Worm (Caenorhabditis elegans): ENCODE results near the gene F38H4.4.

Gene F38H4.4

DNA sequence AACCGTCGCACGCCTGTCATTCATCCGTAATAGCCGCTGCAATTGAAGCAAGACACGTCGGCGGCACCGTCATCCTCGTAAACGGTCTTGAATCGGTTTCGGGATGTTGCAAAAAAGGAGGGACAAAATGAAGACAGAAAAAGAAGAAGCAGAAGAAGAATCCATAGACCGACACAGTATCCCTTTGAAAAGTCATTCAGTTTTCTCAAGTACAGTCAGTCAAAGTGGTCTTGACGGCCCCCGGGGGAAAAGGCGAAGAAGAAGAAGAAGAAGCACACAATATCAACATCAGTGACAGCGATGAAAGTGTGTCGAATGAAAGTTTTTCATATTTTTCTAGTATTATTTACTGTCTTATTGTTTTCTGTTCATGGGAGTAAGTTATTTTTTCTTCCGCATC lies 30.2 kb downstream of the F38H4.4 start, which contains the start of gene cutl-27:
Gene cutl-27 (plus strand): TSS at position 301 of the 400 bp plus-strand sequence.
- TF ChIP-seq sea-1 (GFP tag; conservative IDR thresholded peaks at IDR 0.05) = no peak
- no peak for TF ChIP-seq ama-1 (optimal IDR thresholded peaks at IDR 0.05)
- TF ChIP-seq tbx-37 (GFP tag; conservative IDR thresholded peaks at IDR 0.05) = no peak
- no peak for TF ChIP-seq ceh-36 (tag; optimal IDR thresholded peaks at IDR 0.05)
- TF ChIP-seq pes-1 (GFP tag; IDR thresholded peaks at IDR 0.05) = no peak
- no peak for TF ChIP-seq aly-1 (tag; optimal IDR thresholded peaks at IDR 0.05)
- TF ChIP-seq tra-4 (tag; optimal IDR thresholded peaks at IDR 0.05) = no peak
- no peak for TF ChIP-seq hmg-4 (GFP tag; optimal IDR thresholded peaks at IDR 0.05)
- no peak for TF ChIP-seq tbx-11 (GFP tag; IDR thresholded peaks at IDR 0.05)
- TF ChIP-seq B0310.2 (tag; optimal IDR thresholded peaks at IDR 0.05) = no peak
- TF ChIP-seq ets-7 (tag; optimal IDR thresholded peaks at IDR 0.05) = no peak
- no peak for TF ChIP-seq flt-1 (GFP tag; IDR thresholded peaks at IDR 0.05)
- TF ChIP-seq hmbx-1 (tag; optimal IDR thresholded peaks at IDR 0.05) = no peak
- TF ChIP-seq scrt-1 (GFP tag; IDR thresholded peaks at IDR 0.05) = no peak

DNA sequence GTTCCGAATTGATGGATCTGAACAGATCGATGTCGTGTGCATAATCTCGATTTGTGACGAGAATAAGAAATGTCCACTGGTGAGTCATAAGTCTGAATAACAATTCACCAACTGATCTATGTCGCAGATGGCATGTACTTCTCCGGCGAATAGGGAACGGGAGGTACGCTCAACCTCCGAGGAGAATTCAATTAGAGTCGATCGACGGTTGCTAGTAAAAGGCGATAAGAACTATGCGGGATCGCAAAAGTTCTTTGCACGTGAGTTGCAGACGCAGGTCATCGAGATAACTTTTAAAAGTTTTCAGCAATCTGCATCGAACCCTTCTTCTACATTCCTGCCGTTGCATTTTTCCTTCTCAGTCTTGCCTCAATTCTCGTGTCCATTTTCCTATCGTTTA lies 34.5 kb downstream of the F38H4.4 start:
- TF ChIP-seq flt-1 (GFP tag; IDR thresholded peaks at IDR 0.05) (no peak), pes-1 (GFP tag; IDR thresholded peaks at IDR 0.05) (no peak), tbx-37 (GFP tag; conservative IDR thresholded peaks at IDR 0.05) (no peak), scrt-1 (GFP tag; IDR thresholded peaks at IDR 0.05) (no peak), aly-1 (tag; optimal IDR thresholded peaks at IDR 0.05) (no peak)

DNA sequence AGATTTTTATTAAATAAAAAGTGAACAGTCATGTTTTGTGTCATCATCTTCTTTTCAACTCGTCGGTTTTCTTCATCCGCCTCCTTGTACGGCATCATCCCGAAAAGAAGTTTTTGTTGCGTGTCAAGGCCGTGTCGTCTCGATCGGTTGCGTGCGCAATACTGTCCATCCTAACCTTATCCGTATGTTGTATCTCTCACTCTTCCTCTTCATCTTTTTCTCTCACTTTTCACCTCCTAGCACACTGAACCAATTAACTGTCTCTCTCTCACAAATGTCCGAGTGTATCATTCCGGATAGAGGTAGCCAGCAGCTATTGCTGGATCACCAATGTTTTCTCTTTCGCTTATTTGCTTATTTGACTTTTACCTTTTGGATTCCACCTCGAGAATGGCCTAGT lies 35.4 kb downstream of the F38H4.4 start:
- TF ChIP-seq scrt-1 (GFP tag; IDR thresholded peaks at IDR 0.05) = no peak
- TF ChIP-seq sea-1 (GFP tag; conservative IDR thresholded peaks at IDR 0.05) = no peak
- no peak for TF ChIP-seq tbx-37 (GFP tag; conservative IDR thresholded peaks at IDR 0.05)
- no peak for TF ChIP-seq F13C5.2 (tag; optimal IDR thresholded peaks at IDR 0.05)
- TF ChIP-seq ceh-13 (GFP tag; optimal IDR thresholded peaks at IDR 0.05) = no peak
- TF ChIP-seq hmbx-1 (tag; optimal IDR thresholded peaks at IDR 0.05) = no peak
- no peak for TF ChIP-seq aly-1 (tag; optimal IDR thresholded peaks at IDR 0.05)
- TF ChIP-seq pes-1 (GFP tag; IDR thresholded peaks at IDR 0.05) = no peak
- TF ChIP-seq ceh-36 (tag; optimal IDR thresholded peaks at IDR 0.05) = no peak
- TF ChIP-seq hnd-1 (tag; optimal IDR thresholded peaks at IDR 0.05) = no peak
- no peak for TF ChIP-seq tra-4 (tag; optimal IDR thresholded peaks at IDR 0.05)
- TF ChIP-seq ets-7 (tag; optimal IDR thresholded peaks at IDR 0.05) = no peak
- no peak for TF ChIP-seq B0310.2 (tag; optimal IDR thresholded peaks at IDR 0.05)
- no peak for TF ChIP-seq hmg-4 (GFP tag; optimal IDR thresholded peaks at IDR 0.05)
- TF ChIP-seq ama-1 (optimal IDR thresholded peaks at IDR 0.05) = no peak
- TF ChIP-seq flt-1 (GFP tag; IDR thresholded peaks at IDR 0.05) = no peak
- TF ChIP-seq tbx-11 (GFP tag; IDR thresholded peaks at IDR 0.05) = no peak

DNA sequence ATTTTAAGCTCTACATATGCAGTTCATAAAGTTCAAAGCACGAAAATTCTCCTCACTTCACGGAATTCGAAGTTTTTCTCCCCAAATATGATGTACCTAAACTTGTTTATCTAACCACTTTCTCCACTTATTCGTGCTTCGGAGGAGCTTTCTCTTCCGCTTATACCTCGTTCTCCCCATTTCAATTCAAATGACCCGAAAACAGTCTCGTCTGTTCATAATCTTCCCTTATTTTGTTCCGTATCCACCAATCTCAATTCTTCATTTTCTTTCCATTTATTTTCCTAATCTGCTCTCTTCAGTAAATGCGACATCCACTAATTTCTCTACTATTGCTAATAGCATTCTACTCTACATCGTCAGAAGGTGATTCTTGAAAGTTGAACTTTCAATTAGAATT lies 37.3 kb downstream of the F38H4.4 start, which contains the start of gene let-653:
Gene let-653 (plus strand): TSS at position 301 of the 400 bp plus-strand sequence.
- no peak for TF ChIP-seq pes-1 (GFP tag; IDR thresholded peaks at IDR 0.05)
- no peak for TF ChIP-seq tbx-11 (GFP tag; IDR thresholded peaks at IDR 0.05)
- TF ChIP-seq tra-4 (tag; optimal IDR thresholded peaks at IDR 0.05) = no peak
- no peak for TF ChIP-seq aly-1 (tag; optimal IDR thresholded peaks at IDR 0.05)
- TF ChIP-seq hmg-4 (GFP tag; optimal IDR thresholded peaks at IDR 0.05) = no peak
- no peak for TF ChIP-seq tbx-37 (GFP tag; conservative IDR thresholded peaks at IDR 0.05)
- TF ChIP-seq scrt-1 (GFP tag; IDR thresholded peaks at IDR 0.05) = no peak
- TF ChIP-seq ceh-36 (tag; optimal IDR thresholded peaks at IDR 0.05) = no peak
- TF ChIP-seq flt-1 (GFP tag; IDR thresholded peaks at IDR 0.05) = no peak
- TF ChIP-seq ama-1 (optimal IDR thresholded peaks at IDR 0.05) = no peak
- TF ChIP-seq ets-7 (tag; optimal IDR thresholded peaks at IDR 0.05) = no peak
- TF ChIP-seq hnd-1 (tag; optimal IDR thresholded peaks at IDR 0.05) = no peak
- no peak for TF ChIP-seq sea-1 (GFP tag; conservative IDR thresholded peaks at IDR 0.05)
- no peak for TF ChIP-seq hmbx-1 (tag; optimal IDR thresholded peaks at IDR 0.05)
- no peak for TF ChIP-seq B0310.2 (tag; optimal IDR thresholded peaks at IDR 0.05)

DNA sequence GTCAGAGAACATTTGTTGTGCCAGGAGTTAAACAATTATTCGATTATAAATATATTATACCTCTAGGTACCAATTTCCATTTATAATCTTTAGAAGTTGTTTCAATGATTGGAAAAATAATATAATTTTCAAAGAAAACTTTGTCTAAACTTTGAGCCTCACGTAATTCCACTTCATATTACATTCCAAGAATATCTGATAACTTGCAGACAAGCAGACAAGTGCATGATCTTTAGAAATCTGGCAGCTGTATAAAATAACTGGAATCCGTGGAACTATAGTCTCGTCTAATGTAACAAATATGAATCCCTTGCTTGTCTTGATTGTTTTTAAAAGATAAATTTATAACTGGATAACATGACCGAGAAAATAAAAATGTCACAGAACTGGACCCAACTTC lies 44.5 kb downstream of the F38H4.4 start:
- no peak for TF ChIP-seq B0310.2 (tag; optimal IDR thresholded peaks at IDR 0.05)
- TF ChIP-seq F13C5.2 (tag; optimal IDR thresholded peaks at IDR 0.05) = no peak
- TF ChIP-seq ets-7 (tag; optimal IDR thresholded peaks at IDR 0.05) = no peak
- TF ChIP-seq hmg-4 (GFP tag; optimal IDR thresholded peaks at IDR 0.05) = no peak
- TF ChIP-seq tra-4 (tag; optimal IDR thresholded peaks at IDR 0.05) = no peak
- no peak for TF ChIP-seq ama-1 (optimal IDR thresholded peaks at IDR 0.05)
- TF ChIP-seq sea-1 (GFP tag; conservative IDR thresholded peaks at IDR 0.05) = no peak
- TF ChIP-seq aly-1 (tag; optimal IDR thresholded peaks at IDR 0.05) = no peak
- TF ChIP-seq scrt-1 (GFP tag; IDR thresholded peaks at IDR 0.05) = no peak
- TF ChIP-seq ceh-36 (tag; optimal IDR thresholded peaks at IDR 0.05) = no peak
- TF ChIP-seq tbx-37 (GFP tag; conservative IDR thresholded peaks at IDR 0.05) = no peak
- TF ChIP-seq hmbx-1 (tag; optimal IDR thresholded peaks at IDR 0.05) = no peak
- no peak for TF ChIP-seq hnd-1 (tag; optimal IDR thresholded peaks at IDR 0.05)

DNA sequence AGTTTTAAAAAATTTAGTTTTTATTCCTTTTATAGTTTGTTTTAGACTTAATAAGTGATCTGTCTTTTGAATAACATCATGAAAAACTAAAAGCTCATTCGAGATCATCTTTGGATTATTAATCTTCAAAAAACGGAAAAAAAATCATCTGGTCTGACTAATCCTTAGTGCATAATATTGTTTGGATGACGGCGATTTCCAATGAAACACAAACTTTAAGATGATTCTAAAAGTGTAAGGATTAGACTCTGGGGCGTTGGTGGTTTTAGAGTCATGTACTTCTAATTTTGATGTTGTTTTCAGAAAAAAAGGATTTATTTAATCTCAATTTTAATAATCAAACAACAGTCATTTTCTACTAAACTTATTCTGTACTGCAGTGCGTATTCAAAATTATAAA lies 45.3 kb downstream of the F38H4.4 start:
- no peak for TF ChIP-seq F13C5.2 (tag; optimal IDR thresholded peaks at IDR 0.05)

DNA sequence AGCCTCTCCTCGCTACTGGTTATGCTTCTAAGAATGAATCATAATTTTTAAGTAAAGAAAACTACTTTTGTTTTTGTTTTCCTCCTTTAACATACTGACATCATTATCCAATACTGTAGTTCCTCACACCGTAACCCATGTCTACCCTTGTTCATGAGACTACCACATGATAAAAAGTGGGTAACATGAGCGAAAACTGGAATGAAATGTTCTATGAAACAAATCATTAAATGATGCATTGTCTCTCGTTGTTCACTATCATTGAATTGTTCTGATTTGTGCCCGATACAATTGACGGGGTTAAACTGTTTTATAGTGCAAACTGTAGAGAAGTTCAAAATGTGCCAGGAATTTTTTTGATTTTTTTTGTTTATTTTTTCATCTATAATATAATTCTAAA lies 49.6 kb downstream of the F38H4.4 start:
- TF ChIP-seq tbx-11 (GFP tag; IDR thresholded peaks at IDR 0.05) (no peak), tbx-37 (GFP tag; conservative IDR thresholded peaks at IDR 0.05) (no peak), B0310.2 (tag; optimal IDR thresholded peaks at IDR 0.05) (no peak), ceh-13 (GFP tag; optimal IDR thresholded peaks at IDR 0.05) (no peak), scrt-1 (GFP tag; IDR thresholded peaks at IDR 0.05) (no peak), ceh-36 (tag; optimal IDR thresholded peaks at IDR 0.05) (no peak), F13C5.2 (tag; optimal IDR thresholded peaks at IDR 0.05) (no peak), ama-1 (optimal IDR thresholded peaks at IDR 0.05) (no peak), hnd-1 (tag; optimal IDR thresholded peaks at IDR 0.05) (no peak), pes-1 (GFP tag; IDR thresholded peaks at IDR 0.05) (no peak), aly-1 (tag; optimal IDR thresholded peaks at IDR 0.05) (no peak), hmg-4 (GFP tag; optimal IDR thresholded peaks at IDR 0.05) (no peak), flt-1 (GFP tag; IDR thresholded peaks at IDR 0.05) (no peak), sea-1 (GFP tag; conservative IDR thresholded peaks at IDR 0.05) (no peak), hmbx-1 (tag; optimal IDR thresholded peaks at IDR 0.05) (no peak), ets-7 (tag; optimal IDR thresholded peaks at IDR 0.05) (no peak), tra-4 (tag; optimal IDR thresholded peaks at IDR 0.05) (no peak)

DNA sequence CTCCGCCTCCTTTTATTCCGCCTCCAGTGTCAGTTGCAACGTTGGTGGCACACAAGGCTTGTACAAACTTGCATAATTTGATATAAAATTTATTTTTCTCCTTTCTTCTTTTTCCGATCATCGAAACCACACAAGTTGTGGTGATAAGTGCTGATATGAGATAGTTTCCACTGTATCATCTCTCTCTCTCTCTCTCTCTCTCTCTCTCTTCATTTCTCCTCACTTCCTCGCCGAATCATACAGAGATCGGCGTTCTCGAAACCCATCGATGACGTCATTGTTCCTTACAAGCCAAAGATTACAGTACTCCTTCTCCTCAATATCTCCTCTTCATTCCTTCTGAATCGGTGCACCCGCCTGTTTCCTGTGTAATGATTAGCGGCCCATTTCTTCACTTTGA lies 51.3 kb downstream of the F38H4.4 start, which contains the start of gene nhr-43:
Gene nhr-43 (plus strand): TSS at position 233 of the 400 bp plus-strand sequence.
- TF ChIP-seq hnd-1 (tag; optimal IDR thresholded peaks at IDR 0.05) (no peak), ets-7 (tag; optimal IDR thresholded peaks at IDR 0.05) (no peak), hmbx-1 (tag; optimal IDR thresholded peaks at IDR 0.05) (no peak), sea-1 (GFP tag; conservative IDR thresholded peaks at IDR 0.05) (no peak), tbx-11 (GFP tag; IDR thresholded peaks at IDR 0.05) (no peak), ceh-36 (tag; optimal IDR thresholded peaks at IDR 0.05) (no peak), pes-1 (GFP tag; IDR thresholded peaks at IDR 0.05) (no peak), tbx-37 (GFP tag; conservative IDR thresholded peaks at IDR 0.05) (no peak), flt-1 (GFP tag; IDR thresholded peaks at IDR 0.05) (no peak), hmg-4 (GFP tag; optimal IDR thresholded peaks at IDR 0.05) (no peak), tra-4 (tag; optimal IDR thresholded peaks at IDR 0.05) (no peak), scrt-1 (GFP tag; IDR thresholded peaks at IDR 0.05) (no peak), ceh-13 (GFP tag; optimal IDR thresholded peaks at IDR 0.05) (no peak), aly-1 (tag; optimal IDR thresholded peaks at IDR 0.05) (no peak), B0310.2 (tag; optimal IDR thresholded peaks at IDR 0.05) (no peak), ama-1 (optimal IDR thresholded peaks at IDR 0.05) (no peak), F13C5.2 (tag; optimal IDR thresholded peaks at IDR 0.05) (no peak)

Measured in whole organism, early embryonic.